Fruit fly (Drosophila melanogaster): ENCODE results near the gene CG11398.

Gene CG11398

dm6 chrX:1232533-1233212 lies 17.7 kb upstream of the CG11398 start:
- no peak for TF ChIP-seq noc (tag; optimal IDR thresholded peaks at IDR 0.05)

dm6 chrX:1231707-1232106 lies 16.8 kb upstream of the CG11398 start:
- no peak for TF ChIP-seq noc (tag; optimal IDR thresholded peaks at IDR 0.05)

DNA sequence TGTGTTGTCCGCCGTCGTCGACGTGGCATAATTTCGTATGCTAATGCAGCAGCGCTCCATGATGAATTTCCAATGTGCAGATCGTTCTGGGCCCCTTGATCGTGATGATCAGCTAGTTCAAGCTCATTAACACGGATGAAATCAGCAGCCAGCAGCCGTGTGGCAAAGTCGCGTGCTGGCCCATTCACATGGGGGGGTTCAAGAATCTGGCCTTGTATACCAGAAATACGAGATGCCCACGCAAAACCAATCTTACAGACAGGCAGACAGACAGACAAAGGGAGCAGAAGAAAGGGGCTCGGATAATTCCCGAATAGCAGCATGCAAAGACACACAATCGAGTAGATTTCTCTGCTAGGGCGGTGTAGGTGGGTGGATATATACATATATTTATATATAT lies 14.6 kb upstream of the CG11398 start:
- TF ChIP-seq noc (tag; optimal IDR thresholded peaks at IDR 0.05): no peak

DNA sequence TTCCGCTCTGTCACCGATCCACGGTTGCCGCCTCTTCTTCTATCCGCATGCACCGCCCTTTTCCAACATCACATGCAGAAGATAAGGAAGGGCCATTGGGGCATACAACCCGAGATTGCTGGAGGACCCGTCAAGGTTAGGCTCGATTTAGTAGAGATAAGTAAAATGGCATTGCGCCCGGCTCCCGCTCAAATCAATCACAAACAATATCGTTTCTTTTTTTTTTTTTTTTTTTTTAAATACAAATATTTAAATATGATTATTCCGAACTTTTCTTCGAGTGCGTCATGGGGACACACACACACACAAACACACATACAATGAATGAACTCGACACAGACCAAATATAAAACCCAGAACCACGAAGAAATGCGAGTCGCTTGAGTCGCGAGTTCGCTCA lies 14.1 kb upstream of the CG11398 start:
- no peak for TF ChIP-seq noc (tag; optimal IDR thresholded peaks at IDR 0.05)

- no peak for TF ChIP-seq noc (tag; optimal IDR thresholded peaks at IDR 0.05)
These were observed 10.9 kb upstream of the CG11398 start for dm6 chrX:1225859-1226258.

dm6 chrX:1216681-1217080 lies 1.7 kb upstream of the CG11398 start:
- TF ChIP-seq noc (tag; optimal IDR thresholded peaks at IDR 0.05): no peak

dm6 chrX:1209251-1210020 lies 5.5 kb downstream of the CG11398 start, which contains the start of gene CG11382:
Gene CG11382 (plus strand): TSS chrX:1209970.
- TF ChIP-seq noc (tag; optimal IDR thresholded peaks at IDR 0.05): no peak

DNA sequence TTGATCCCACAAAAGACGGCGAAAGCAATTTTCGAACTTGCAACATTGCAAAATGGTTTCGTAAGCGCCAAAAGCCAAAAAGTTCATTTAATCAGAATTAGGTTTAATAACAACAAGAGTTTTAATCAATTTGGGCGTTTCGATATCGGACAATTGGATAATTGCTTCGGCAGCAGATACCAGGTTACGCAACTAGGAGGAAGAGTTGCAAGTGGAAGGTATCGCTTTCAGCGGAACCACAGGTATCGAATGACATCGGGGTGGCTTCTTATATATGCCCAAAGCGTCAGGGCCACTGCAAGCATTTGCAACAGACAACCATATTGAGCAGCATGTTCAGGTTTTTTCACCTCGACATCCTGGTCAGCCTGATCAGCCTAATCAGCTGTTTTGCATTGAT lies 8.5 kb downstream of the CG11398 start, which contains the start of gene CG14624:
Gene CG14624 (plus strand): TSS at position 301 of the 400 bp plus-strand sequence.
- no peak for TF ChIP-seq noc (tag; optimal IDR thresholded peaks at IDR 0.05)

DNA sequence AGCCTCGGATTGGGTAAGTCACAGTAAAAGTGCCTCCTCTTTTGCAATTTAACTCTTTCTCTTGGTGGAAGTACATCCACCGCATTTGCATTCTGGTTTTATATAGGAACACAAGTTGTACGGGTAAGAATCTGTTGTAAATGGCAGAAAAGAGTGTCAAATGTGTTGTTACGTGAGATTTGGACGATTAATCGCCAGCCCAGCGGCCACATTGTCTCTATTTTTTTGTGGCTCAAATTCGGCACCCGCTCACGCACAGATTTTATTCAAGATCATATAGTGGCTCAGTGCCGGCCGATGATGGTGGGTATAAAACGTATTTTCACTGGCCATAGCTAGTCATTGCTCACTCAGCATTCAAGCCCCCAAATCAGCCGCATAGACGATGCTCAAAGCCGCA lies 11.5 kb downstream of the CG11398 start, which contains the start of gene CG11381:
Gene CG11381 (plus strand): TSS at position 301 of the 400 bp plus-strand sequence.
- TF ChIP-seq noc (tag; optimal IDR thresholded peaks at IDR 0.05): no peak

DNA sequence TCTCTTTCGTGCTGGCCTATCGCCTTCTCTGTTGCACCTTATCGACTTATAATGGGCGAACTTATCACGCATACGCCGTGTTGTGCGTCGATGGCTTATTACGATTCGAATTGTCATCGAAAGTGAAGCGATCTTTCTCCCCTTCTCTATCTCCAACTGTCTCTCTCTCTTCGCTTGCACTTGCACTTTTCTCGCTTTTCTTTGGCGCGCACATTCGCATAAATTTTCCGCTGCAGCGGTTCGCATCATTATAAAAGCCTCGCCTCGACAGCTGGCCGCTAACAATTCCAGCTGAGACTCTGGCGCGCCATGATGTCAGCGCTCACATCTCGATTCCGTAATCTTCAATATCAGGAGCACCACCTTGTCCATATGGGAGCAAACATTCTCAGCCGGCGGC lies 15.7 kb downstream of the CG11398 start, which contains the start of gene CG14625:
Gene CG14625 (plus strand): TSS at position 301 of the 400 bp plus-strand sequence.
- TF ChIP-seq noc (tag; optimal IDR thresholded peaks at IDR 0.05): no peak

dm6 chrX:1197862-1198261 lies 17.1 kb downstream of the CG11398 start:
- no peak for TF ChIP-seq noc (tag; optimal IDR thresholded peaks at IDR 0.05)

- no peak for TF ChIP-seq noc (tag; optimal IDR thresholded peaks at IDR 0.05)
These were observed 23.9 kb downstream of the CG11398 start, which contains the start of gene CG11380 for dm6 chrX:1191008-1191407. Gene CG11380 (plus strand): TSS chrX:1191308.

DNA sequence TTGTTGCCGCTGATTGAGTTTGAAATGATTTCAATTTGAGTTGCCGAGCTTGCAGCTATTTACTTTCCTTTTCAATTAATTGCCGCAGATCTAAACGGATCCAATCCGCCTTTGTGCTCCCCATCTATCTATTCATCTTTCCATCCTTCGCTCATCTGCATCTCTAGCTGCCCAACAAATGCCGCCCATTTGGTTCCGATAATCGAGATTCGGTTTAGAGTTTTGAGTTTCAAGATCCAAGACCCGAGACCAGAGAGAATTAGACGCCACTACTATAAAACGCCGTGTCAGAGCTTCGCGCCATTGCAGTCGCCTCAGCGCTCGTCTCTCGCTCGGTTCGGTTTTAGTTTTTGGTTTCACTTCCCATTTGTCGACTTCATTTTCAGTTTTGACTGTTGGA lies 30.5 kb downstream of the CG11398 start, which contains the start of gene CG14626:
Gene CG14626 (plus strand): TSS at position 301 of the 400 bp plus-strand sequence.
- TF ChIP-seq noc (tag; optimal IDR thresholded peaks at IDR 0.05): no peak

DNA sequence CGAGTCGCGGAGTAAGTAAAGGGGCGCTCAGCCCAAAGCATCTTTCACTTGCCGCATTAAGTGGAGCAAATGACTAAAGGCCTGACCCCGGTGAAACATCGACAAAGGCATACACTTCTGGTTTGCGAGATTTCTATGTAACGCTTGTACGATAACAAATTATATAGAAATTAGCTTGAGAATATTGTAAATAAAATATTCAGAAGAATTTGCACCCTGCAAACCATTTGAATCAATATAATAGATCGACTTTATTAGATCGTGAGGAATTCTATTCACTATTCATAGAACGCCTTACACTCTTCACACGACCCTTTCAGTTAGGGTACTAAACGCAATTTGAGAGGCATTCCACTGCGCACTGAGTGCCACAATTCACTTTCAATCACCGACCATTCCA lies 31.2 kb downstream of the CG11398 start:
- TF ChIP-seq noc (tag; optimal IDR thresholded peaks at IDR 0.05): no peak

dm6 chrX:1181320-1181719 lies 33.6 kb downstream of the CG11398 start, which contains the start of gene CG14627:
Gene CG14627 (plus strand): TSS chrX:1181620.
- no peak for TF ChIP-seq noc (tag; optimal IDR thresholded peaks at IDR 0.05)

- TF ChIP-seq noc (tag; optimal IDR thresholded peaks at IDR 0.05): no peak
These were observed 34.1 kb downstream of the CG11398 start for dm6 chrX:1180865-1181264.

- TF ChIP-seq noc (tag; optimal IDR thresholded peaks at IDR 0.05): no peak
These were observed 35.1 kb downstream of the CG11398 start, which contains the start of gene CG11379 for dm6 chrX:1179865-1180264. Gene CG11379 (plus strand): TSS chrX:1180165.

All from whole organism, larva.